Worm (Caenorhabditis elegans) whole organism, mixed stage, embryonic: ENCODE data around the gene srh-173.

Experiments
- bed-3 ChIP-seq: fragments of 200-800 bp; sonication (Bioruptor generic); optimal IDR thresholded peaks from 3 replicates; lab custom pipeline; 2018; ENCODE audit warnings: mild to moderate bottlenecking, missing genetic modification characterization, moderate library complexity, missing compliant biosample characterization
- blmp-1 ChIP-seq: fragments of 150-350 bp; optimal IDR thresholded peaks from 2 replicates; lab custom pipeline; 2014; ENCODE audit warnings: missing biosample characterization, missing genetic modification characterization
- ceh-83 ChIP-seq: fragments of 200-800 bp; sonication (Bioruptor generic); optimal IDR thresholded peaks from 2 replicates; lab custom pipeline; 2018; ENCODE audit warnings: mild to moderate bottlenecking, missing genetic modification characterization, missing compliant biosample characterization
- ces-1 ChIP-seq: fragments of 150-350 bp; optimal IDR thresholded peaks from 2 replicates; lab custom pipeline; 2014; ENCODE audit warnings: missing biosample characterization, missing genetic modification reagents, missing genetic modification characterization
- elt-3 ChIP-seq: fragments of 150-350 bp; optimal IDR thresholded peaks from 2 replicates; lab custom pipeline; 2014; ENCODE audit warnings: missing biosample characterization, missing genetic modification characterization
- lsy-2 ChIP-seq: fragments of 150-350 bp; optimal IDR thresholded peaks from 2 replicates; lab custom pipeline; 2014; ENCODE audit warnings: missing biosample characterization, missing genetic modification characterization
- mab-5 ChIP-seq: fragments of 150-350 bp; optimal IDR thresholded peaks from 2 replicates; lab custom pipeline; 2014; ENCODE audit warnings: missing biosample characterization, missing genetic modification characterization
- mep-1 ChIP-seq: fragments of 150-350 bp; optimal IDR thresholded peaks from 2 replicates; lab custom pipeline; 2017; ENCODE audit warnings: missing biosample characterization, missing genetic modification reagents, missing genetic modification characterization, inconsistent platforms
- nhr-237 ChIP-seq: fragments of 150-350 bp; optimal IDR thresholded peaks from 2 replicates; lab custom pipeline; 2014; ENCODE audit warnings: missing biosample characterization, missing genetic modification characterization
- pha-4 ChIP-seq: fragments of 150-350 bp; optimal IDR thresholded peaks from 2 replicates; lab custom pipeline; 2018; ENCODE audit warnings: missing biosample characterization, missing genetic modification reagents, missing genetic modification characterization
- snpc-4 ChIP-seq: fragments of 150-350 bp; optimal IDR thresholded peaks from 2 replicates; lab custom pipeline; 2014; ENCODE audit warnings: missing biosample characterization, missing genetic modification characterization
- unc-39 ChIP-seq: fragments of 150-350 bp; optimal IDR thresholded peaks from 2 replicates; lab custom pipeline; 2014; ENCODE audit warnings: missing biosample characterization, missing genetic modification characterization
- unc-62 ChIP-seq: fragments of 150-350 bp; optimal IDR thresholded peaks from 2 replicates; lab custom pipeline; 2014; ENCODE audit warnings: missing biosample characterization, missing genetic modification reagents, missing genetic modification characterization
- ztf-11 ChIP-seq: fragments of 150-350 bp; optimal IDR thresholded peaks from 2 replicates; lab custom pipeline; 2014; ENCODE audit warnings: missing biosample characterization, missing genetic modification characterization

- TF ChIP-seq ces-1 (no peak), snpc-4 (tag; lab: Kevin White, UChicago) (no peak), ceh-83 (no peak), elt-3 (no peak), mep-1 (tag; lab: Kevin White, UChicago) (no peak), lsy-2 (no peak), mab-5 (tag; lab: Kevin White, UChicago) (no peak), unc-62 (GFP tag; lab: Kevin White, UChicago) (no peak), unc-39 (tag; lab: Kevin White, UChicago) (no peak), blmp-1 (tag; lab: Kevin White, UChicago) (no peak), bed-3 (GFP tag; lab: Kevin White, UChicago) (no peak), pha-4 (tag; lab: Kevin White, UChicago) (no peak), ztf-11 (no peak), nhr-237 (tag; lab: Kevin White, UChicago) (no peak)
Observed at ce11 chrV:19981832-19982462, 8.9 kb downstream of the srh-173 start, which contains the start of gene Y60A3A.24.
